Fruit fly (Drosophila melanogaster) whole organism, embryonic: ENCODE data around the gene Uba2.

Source experiments
- Atf6 ChIP-seq: fragments of 200-800 bp; sonication (Bioruptor generic); IDR thresholded peaks from 2 replicates; pipeline ENCODE4 v1.3.6; 2022; ENCODE audit warnings: missing biosample characterization, missing genetic modification characterization
- CG10366 ChIP-seq: fragments of 200-800 bp; sonication (Bioruptor generic); IDR thresholded peaks from 2 replicates; pipeline ENCODE4 v1.3.6; 2022; ENCODE audit warnings: missing biosample characterization, missing genetic modification characterization
- CG10979 ChIP-seq: fragments of 200-800 bp; sonication (Bioruptor generic); optimal IDR thresholded peaks from 2 replicates; lab custom pipeline; 2018; ENCODE audit warnings: missing biosample characterization, mild to moderate bottlenecking, missing genetic modification characterization, moderate library complexity
- CG11723 ChIP-seq: fragments of 200-800 bp; sonication (Bioruptor generic); optimal IDR thresholded peaks from 2 replicates; lab custom pipeline; 2017; ENCODE audit warnings: missing biosample characterization, mild to moderate bottlenecking, missing genetic modification characterization
- CG13296 ChIP-seq: fragments of 200-800 bp; sonication (Bioruptor generic); optimal IDR thresholded peaks from 3 replicates; lab custom pipeline; 2018; ENCODE audit warnings: missing biosample characterization, mild to moderate bottlenecking, missing genetic modification characterization
- CG14667 ChIP-seq: fragments of 200-800 bp; sonication (Bioruptor generic); IDR thresholded peaks from 2 replicates; pipeline ENCODE4 v1.3.6; 2022; ENCODE audit warnings: missing biosample characterization, missing genetic modification characterization
- CG17912 ChIP-seq: fragments of 200-800 bp; sonication (Bioruptor generic); optimal IDR thresholded peaks from 2 replicates; lab custom pipeline; 2018; ENCODE audit warnings: missing biosample characterization, mild to moderate bottlenecking, missing genetic modification characterization
- CG1792 ChIP-seq: fragments of 200-800 bp; sonication (Bioruptor generic); optimal IDR thresholded peaks from 2 replicates; lab custom pipeline; 2016; ENCODE audit warnings: missing biosample characterization, missing genetic modification characterization
- CG18476 ChIP-seq: fragments of 200-800 bp; sonication (Bioruptor generic); optimal IDR thresholded peaks from 2 replicates; lab custom pipeline; 2016; ENCODE audit warnings: missing biosample characterization, mild to moderate bottlenecking, missing genetic modification characterization
- CG2120 ChIP-seq: fragments of 200-800 bp; sonication (Bioruptor generic); optimal IDR thresholded peaks from 3 replicates; lab custom pipeline; 2016; ENCODE audit warnings: missing biosample characterization, missing genetic modification characterization
- CG31441 ChIP-seq: fragments of 200-800 bp; sonication (Bioruptor generic); IDR thresholded peaks from 2 replicates; pipeline ENCODE4 v1.3.6; 2022; ENCODE audit warnings: missing biosample characterization, missing genetic modification characterization
- CG3407 ChIP-seq: fragments of 200-800 bp; sonication (Bioruptor generic); optimal IDR thresholded peaks from 2 replicates; lab custom pipeline; 2018; ENCODE audit warnings: missing biosample characterization, mild to moderate bottlenecking, missing genetic modification characterization
- CG3838 ChIP-seq: fragments of 200-800 bp; sonication (Bioruptor generic); optimal IDR thresholded peaks from 3 replicates; lab custom pipeline; 2016; ENCODE audit warnings: missing biosample characterization, missing genetic modification characterization
- CG5245 ChIP-seq: fragments of 200-800 bp; sonication (Bioruptor generic); optimal IDR thresholded peaks from 3 replicates; lab custom pipeline; 2016; ENCODE audit warnings: missing biosample characterization, missing genetic modification characterization
- CG6254 ChIP-seq: fragments of 200-800 bp; sonication (Bioruptor generic); optimal IDR thresholded peaks from 3 replicates; lab custom pipeline; 2017; ENCODE audit warnings: mild to moderate bottlenecking, missing biosample characterization, missing genetic modification reagents, missing genetic modification characterization
- CG6813 ChIP-seq: fragments of 200-800 bp; sonication (Bioruptor generic); optimal IDR thresholded peaks from 2 replicates; lab custom pipeline; 2017; ENCODE audit warnings: missing biosample characterization, missing genetic modification characterization, mild to moderate bottlenecking, moderate library complexity, missing genetic modification reagents
- CG7839 ChIP-seq: fragments of 200-800 bp; sonication (Bioruptor generic); optimal IDR thresholded peaks from 3 replicates; lab custom pipeline; 2018; ENCODE audit warnings: missing biosample characterization, mild to moderate bottlenecking, missing genetic modification characterization, moderate library complexity
- CG8281 ChIP-seq: fragments of 200-800 bp; sonication (Bioruptor generic); optimal IDR thresholded peaks from 2 replicates; lab custom pipeline; 2018; ENCODE audit warnings: missing biosample characterization, mild to moderate bottlenecking, missing genetic modification characterization, moderate library complexity
- CG9609 ChIP-seq: fragments of 200-800 bp; sonication (Bioruptor generic); optimal IDR thresholded peaks from 3 replicates; lab custom pipeline; 2016; ENCODE audit warnings: missing biosample characterization, missing genetic modification characterization
- CrebB ChIP-seq: fragments of 200-800 bp; sonication (Bioruptor generic); optimal IDR thresholded peaks from 3 replicates; lab custom pipeline; 2018; ENCODE audit warnings: missing biosample characterization, mild to moderate bottlenecking, missing genetic modification characterization
- D19B ChIP-seq: fragments of 200-800 bp; sonication (Bioruptor generic); optimal IDR thresholded peaks from 2 replicates; lab custom pipeline; 2017; ENCODE audit warnings: missing biosample characterization, mild to moderate bottlenecking, missing genetic modification characterization
- E2f1 ChIP-seq: fragments of 200-800 bp; sonication (Bioruptor generic); IDR thresholded peaks from 2 replicates; pipeline ENCODE4 v1.3.6; 2022; ENCODE audit warnings: missing biosample characterization, missing genetic modification characterization
- Ets97D ChIP-seq: fragments of 200-800 bp; sonication (Bioruptor generic); optimal IDR thresholded peaks from 3 replicates; lab custom pipeline; 2016; ENCODE audit warnings: missing biosample characterization, missing genetic modification characterization
- Gug ChIP-seq: fragments of 200-800 bp; sonication (Bioruptor generic); IDR thresholded peaks from 4 replicates; pipeline ENCODE4 v1.3.6; 2022; ENCODE audit warnings: missing biosample characterization, missing genetic modification characterization
- H15 ChIP-seq: fragments of 200-800 bp; sonication (Bioruptor generic); IDR thresholded peaks from 3 replicates; pipeline ENCODE4 v1.3.6; 2022; ENCODE audit warnings: missing biosample characterization, missing genetic modification characterization
- Rx ChIP-seq: fragments of 200-800 bp; sonication (Bioruptor generic); IDR thresholded peaks from 2 replicates; pipeline ENCODE4 v1.3.6; 2022; ENCODE audit warnings: missing biosample characterization, missing genetic modification characterization
- Sin3A ChIP-seq: fragments of >200 bp; optimal IDR thresholded peaks from 2 replicates; lab custom pipeline; 2018
- Six4 ChIP-seq: fragments of 200-800 bp; sonication (Bioruptor generic); optimal IDR thresholded peaks from 2 replicates; lab custom pipeline; 2016; ENCODE audit warnings: missing biosample characterization, missing genetic modification characterization
- Stat92E ChIP-seq, 3 experiments: fragments of >200 bp in 2 of 3; fragments of 200-800 bp in 1 of 3; sonication (Bioruptor generic) in 1 of 3; optimal IDR thresholded peaks; 2 replicates each; lab custom pipeline; 2017 to 2019; ENCODE audit warnings: missing biosample characterization in 3 of 3, missing genetic modification characterization in 3 of 3, mild to moderate bottlenecking in 1 of 3, moderate library complexity in 1 of 3
- Tbp ChIP-seq: fragments of >200 bp; optimal IDR thresholded peaks from 2 replicates; lab custom pipeline; 2018; ENCODE audit warnings: missing biosample characterization, missing genetic modification characterization
- ase ChIP-seq: fragments of 200-800 bp; sonication (Bioruptor generic); IDR thresholded peaks from 3 replicates; pipeline ENCODE4 v1.3.6; 2022; ENCODE audit warnings: missing biosample characterization, missing genetic modification characterization
- ash1 ChIP-seq: fragments of 200-800 bp; sonication (Bioruptor generic); optimal IDR thresholded peaks from 2 replicates; lab custom pipeline; 2018; ENCODE audit warnings: missing biosample characterization, mild to moderate bottlenecking, missing genetic modification characterization
- cato ChIP-seq: fragments of 200-800 bp; sonication (Bioruptor generic); optimal IDR thresholded peaks from 2 replicates; lab custom pipeline; 2016; ENCODE audit warnings: missing biosample characterization, missing genetic modification characterization, borderline replicate concordance
- chm ChIP-seq: fragments of 200-800 bp; sonication (Bioruptor generic); IDR thresholded peaks from 2 replicates; pipeline ENCODE4 v1.3.6; 2022; ENCODE audit warnings: missing biosample characterization, missing genetic modification characterization
- fd96Cb ChIP-seq: fragments of 200-800 bp; sonication (Bioruptor generic); optimal IDR thresholded peaks from 2 replicates; lab custom pipeline; 2018; ENCODE audit warnings: missing biosample characterization, mild to moderate bottlenecking, missing genetic modification characterization, moderate library complexity
- gcm ChIP-seq: fragments of 200-800 bp; sonication (Bioruptor generic); optimal IDR thresholded peaks from 2 replicates; lab custom pipeline; 2019; ENCODE audit warnings: missing biosample characterization, mild to moderate bottlenecking, missing genetic modification characterization, moderate library complexity
- hbn ChIP-seq: fragments of 200-800 bp; sonication (Bioruptor generic); IDR thresholded peaks from 2 replicates; pipeline ENCODE4 v1.3.6; 2022; ENCODE audit warnings: missing biosample characterization, missing genetic modification characterization; ENCODE audit not compliant: partially characterized antibody
- hkb ChIP-seq, 2 experiments: fragments of 200-800 bp in 1 of 2; fragments of >200 bp in 1 of 2; sonication (Bioruptor generic) in 1 of 2; IDR thresholded peaks in 1 of 2; optimal IDR thresholded peaks in 1 of 2; 2 replicates each; pipeline versions ENCODE4 v1.3.6 to Lab custom; 2017 to 2022; ENCODE audit warnings: missing biosample characterization in 1 of 2, missing genetic modification characterization in 1 of 2
- lbe ChIP-seq: fragments of 200-800 bp; sonication (Bioruptor generic); optimal IDR thresholded peaks from 2 replicates; lab custom pipeline; 2016; ENCODE audit warnings: missing biosample characterization, mild to moderate bottlenecking, missing genetic modification characterization
- pan ChIP-seq, 4 experiments: fragments of >200 bp in 3 of 4; fragments of 200-800 bp in 1 of 4; sonication (Bioruptor generic) in 1 of 4; optimal IDR thresholded peaks in 3 of 4; IDR thresholded peaks in 1 of 4; 2 replicates each; pipeline versions ENCODE4 v1.3.6 to Lab custom; 2017 to 2022; ENCODE audit warnings: missing biosample characterization in 2 of 4, missing genetic modification characterization in 2 of 4, mixed read lengths in 1 of 4
- pb ChIP-seq: fragments of 200-800 bp; sonication (Bioruptor generic); optimal IDR thresholded peaks from 3 replicates; lab custom pipeline; 2016; ENCODE audit warnings: missing biosample characterization, missing genetic modification characterization
- sd ChIP-seq: fragments of 200-800 bp; sonication (Bioruptor generic); optimal IDR thresholded peaks from 3 replicates; lab custom pipeline; 2018; ENCODE audit warnings: missing biosample characterization, mild to moderate bottlenecking, missing genetic modification characterization, moderate library complexity
- seq ChIP-seq: fragments of 200-800 bp; sonication (Bioruptor generic); IDR thresholded peaks from 2 replicates; pipeline ENCODE4 v1.3.6; 2022; ENCODE audit warnings: missing biosample characterization, missing genetic modification characterization
- slp2 ChIP-seq: fragments of 200-800 bp; sonication (Bioruptor generic); optimal IDR thresholded peaks from 2 replicates; lab custom pipeline; 2016; ENCODE audit warnings: missing biosample characterization, missing genetic modification characterization
- sna ChIP-seq: fragments of 200-800 bp; sonication (Bioruptor generic); IDR thresholded peaks from 2 replicates; pipeline ENCODE4 v1.3.6; 2022; ENCODE audit warnings: missing biosample characterization, missing genetic modification characterization; ENCODE audit not compliant: partially characterized antibody
- sob ChIP-seq: fragments of 200-800 bp; sonication (Bioruptor generic); IDR thresholded peaks from 2 replicates; pipeline ENCODE4 v1.3.6; 2022; ENCODE audit warnings: missing biosample characterization, missing genetic modification characterization
- sqz ChIP-seq: fragments of 200-800 bp; sonication (Bioruptor generic); optimal IDR thresholded peaks from 3 replicates; lab custom pipeline; 2018; ENCODE audit warnings: missing biosample characterization, mild to moderate bottlenecking, missing genetic modification characterization
- stwl ChIP-seq: fragments of 200-800 bp; sonication (Bioruptor generic); optimal IDR thresholded peaks from 3 replicates; lab custom pipeline; 2018; ENCODE audit warnings: missing biosample characterization, mild to moderate bottlenecking, missing genetic modification characterization, moderate library complexity
- trem ChIP-seq: fragments of 200-800 bp; optimal IDR thresholded peaks from 3 replicates; lab custom pipeline; 2019; ENCODE audit warnings: missing biosample characterization, mild to moderate bottlenecking, missing genetic modification characterization, moderate library complexity
- usp ChIP-seq: fragments of >200 bp; optimal IDR thresholded peaks from 2 replicates; lab custom pipeline; 2017; ENCODE audit warnings: missing biosample characterization, missing genetic modification characterization

Uba2 gene

DNA sequence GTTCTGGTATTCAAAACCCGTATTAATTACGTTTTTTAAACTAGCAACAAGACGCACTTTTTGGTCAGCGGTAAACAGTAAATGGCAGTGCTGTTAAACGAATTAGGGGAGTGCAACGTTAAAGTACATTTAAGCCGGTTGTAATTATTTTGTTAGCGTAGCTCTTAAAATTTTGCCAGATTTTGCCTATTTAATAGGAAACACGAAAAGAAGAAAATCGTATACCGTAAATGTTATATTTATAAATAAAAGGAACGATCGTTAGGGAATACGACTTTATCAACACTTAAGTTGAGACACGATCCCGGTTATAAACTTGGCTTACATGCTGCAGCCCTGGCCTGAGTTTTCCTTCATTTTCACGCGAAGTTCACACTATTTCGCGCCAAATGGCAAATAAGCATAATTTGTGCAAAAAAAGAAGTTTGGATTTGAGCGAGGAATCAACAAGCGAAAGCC lies 9.9 kb upstream of the Uba2 start, which contains the start of the genes Setx and mus301 (continued):
- TF ChIP-seq slp2 (GFP tag; lab: Kevin White, UChicago) (peak; percentile 54), hbn (GFP tag; lab: Robert Waterston, UW) (no peak), cato (GFP tag; lab: Kevin White, UChicago) (peak; percentile 75), CG8281 (tag; lab: Kevin White, UChicago) (no peak), ase (GFP tag; lab: Robert Waterston, UW) (peak; percentile 46; the same call in 2 of the 3 replicates), CG10366 (GFP tag; lab: Robert Waterston, UW) (peak; percentile 65), CG31441 (GFP tag; lab: Robert Waterston, UW) (no peak), chm (no peak), hkb (optimal IDR thresholded peaks at IDR 0.05; lab: Kevin White, UChicago) (peak; percentile 92), hkb (GFP tag; IDR thresholded peaks at IDR 0.05; lab: Robert Waterston, UW) (peak; percentile 54; the same call in 1 of the 2 replicates), trem (peak; percentile 86), ash1 (GFP tag; lab: Kevin White, UChicago) (no peak), CG13296 (GFP tag; lab: Kevin White, UChicago) (peak; percentile 60), gcm (no peak), E2f1 (GFP tag; lab: Robert Waterston, UW) (peak; percentile 79), sob (GFP tag; lab: Robert Waterston, UW) (peak; percentile 92), sd (tag; lab: Kevin White, UChicago) (no peak), Atf6 (GFP tag; lab: Robert Waterston, UW) (peak; percentile 68), CG10979 (tag; lab: Kevin White, UChicago) (peak; percentile 69), CG5245 (GFP tag; lab: Kevin White, UChicago) (peak; percentile 67), lbe (GFP tag; lab: Kevin White, UChicago) (peak; percentile 84), CG3407 (GFP tag; lab: Kevin White, UChicago) (peak; percentile 59), CG11723 (GFP tag; lab: Kevin White, UChicago) (peak; percentile 64), CG6813 (GFP tag; lab: Kevin White, UChicago) (no peak), pan (optimal IDR thresholded peaks at IDR 0.05; lab: Kevin White, UChicago) (no peak), pan (GFP tag; optimal IDR thresholded peaks at IDR 0.05 in 1 of 2, IDR thresholded peaks at IDR 0.05 in 1 of 2) (peak in 1 of 2 experiments; percentile 61), CG1792 (GFP tag; lab: Kevin White, UChicago) (peak; percentile 66), Sin3A (lab: Kevin White, UChicago) (peak; percentile 94), H15 (GFP tag; lab: Robert Waterston, UW) (peak; percentile 65; the same call in 1 of the 3 replicates), CG6254 (GFP tag; lab: Kevin White, UChicago) (peak; percentile 48), CG14667 (GFP tag; lab: Robert Waterston, UW) (peak; percentile 66), pb (GFP tag; lab: Kevin White, UChicago) (peak; percentile 40), Tbp (GFP tag; lab: Kevin White, UChicago) (no peak), CG7839 (tag; lab: Kevin White, UChicago) (no peak), fd96Cb (peak; percentile 66), CG18476 (GFP tag; lab: Kevin White, UChicago) (peak; percentile 82), CG2120 (GFP tag; lab: Kevin White, UChicago) (peak; percentile 94), CG9609 (GFP tag; lab: Kevin White, UChicago) (peak; percentile 75), sqz (no peak), seq (GFP tag; lab: Robert Waterston, UW) (no peak), Ets97D (GFP tag; lab: Kevin White, UChicago) (peak; percentile 93), Stat92E (GFP tag; optimal IDR thresholded peaks at IDR 0.05; lab: Kevin White, UChicago) (peak in 1 of 3 experiments; percentile 19), Gug (GFP tag; lab: Robert Waterston, UW) (peak; percentile 67; the same call in 2 of the 4 replicates), stwl (tag; lab: Kevin White, UChicago) (peak; percentile 78), CG17912 (GFP tag; lab: Kevin White, UChicago) (peak; percentile 19), usp (GFP tag; lab: Kevin White, UChicago) (no peak), Rx (GFP tag; lab: Robert Waterston, UW) (peak; percentile 12; the same call in 1 of the 2 replicates), Six4 (GFP tag; lab: Kevin White, UChicago) (peak; percentile 59), sna (GFP tag; lab: Robert Waterston, UW) (no peak), D19B (GFP tag; lab: Kevin White, UChicago) (no peak), CG3838 (GFP tag; lab: Kevin White, UChicago) (peak; percentile 62), CrebB (tag; lab: Kevin White, UChicago) (peak; percentile 10)
